Worm (Caenorhabditis elegans) whole organism, L2 larva: Measurements from ENCODE around the gene klo-1.

Experiments
- R02D3.7 ChIP-seq: fragments of 150-350 bp; optimal IDR thresholded peaks from 2 replicates; lab custom pipeline; 2014; ENCODE audit warnings: missing biosample characterization, missing genetic modification characterization
- ama-1 ChIP-seq: fragments of 150-350 bp; optimal IDR thresholded peaks from 2 replicates; lab custom pipeline; 2018; ENCODE audit warnings: inconsistent platforms
- ceh-82 ChIP-seq: fragments of 150-350 bp; optimal IDR thresholded peaks from 2 replicates; lab custom pipeline; 2014; ENCODE audit warnings: missing biosample characterization, missing genetic modification characterization
- egl-27 ChIP-seq: sonication (generic microtip); optimal IDR thresholded peaks from 3 replicates; lab custom pipeline; 2017; ENCODE audit warnings: missing biosample characterization, missing genetic modification reagents, missing genetic modification characterization
- elt-1 ChIP-seq: fragments of 150-350 bp; optimal IDR thresholded peaks from 2 replicates; lab custom pipeline; 2014; ENCODE audit warnings: missing biosample characterization, missing genetic modification characterization
- lin-11 ChIP-seq: fragments of 150-350 bp; sonication (generic microtip); optimal IDR thresholded peaks from 2 replicates; lab custom pipeline; 2014; ENCODE audit warnings: missing biosample characterization, missing genetic modification characterization, inconsistent platforms, mixed read lengths
- nhr-11 ChIP-seq: fragments of 150-350 bp; optimal IDR thresholded peaks from 2 replicates; lab custom pipeline; 2014; ENCODE audit warnings: missing biosample characterization, missing genetic modification characterization
- nhr-237 ChIP-seq: fragments of 150-350 bp; optimal IDR thresholded peaks from 2 replicates; lab custom pipeline; 2014; ENCODE audit warnings: missing biosample characterization, missing genetic modification characterization
- sma-3 ChIP-seq: sonication (generic microtip); optimal IDR thresholded peaks from 2 replicates; lab custom pipeline; 2016; ENCODE audit warnings: missing genetic modification reagents, missing genetic modification characterization, missing compliant biosample characterization
- snpc-4 ChIP-seq: fragments of 150-350 bp; optimal IDR thresholded peaks from 2 replicates; lab custom pipeline; 2014; ENCODE audit warnings: missing biosample characterization, missing genetic modification characterization
- unc-62 ChIP-seq: fragments of 150-350 bp; optimal IDR thresholded peaks from 2 replicates; lab custom pipeline; 2014; ENCODE audit warnings: missing biosample characterization, missing genetic modification reagents, missing genetic modification characterization
- ztf-11 ChIP-seq: sonication (generic microtip); optimal IDR thresholded peaks from 2 replicates; lab custom pipeline; 2017; ENCODE audit warnings: missing biosample characterization, missing genetic modification characterization

DNA sequence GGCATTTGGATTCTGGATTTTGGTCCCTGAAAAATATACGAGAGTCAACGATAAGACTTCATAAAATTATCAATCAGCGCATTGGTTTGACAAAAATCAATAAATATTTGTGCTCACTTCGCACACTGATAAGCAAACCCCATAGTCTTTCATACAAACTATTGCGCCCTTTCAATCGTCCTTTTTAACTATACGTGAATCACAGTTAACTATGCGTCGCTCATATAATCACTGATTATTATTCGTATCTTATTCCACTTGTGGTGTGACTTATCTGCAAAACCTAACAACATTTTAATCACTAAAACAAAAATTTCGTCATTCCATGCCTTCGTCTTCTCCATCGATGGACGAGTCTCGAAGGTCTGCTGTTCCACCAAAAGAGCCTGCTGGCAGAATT, 37.2 kb downstream of the klo-1 start, which contains the start of gene nhr-8:
- TF ChIP-seq ama-1 (lab: Kevin White, UChicago) (no peak), ztf-11 (tag; lab: Kevin White, UChicago) (no peak), ceh-82 (tag; lab: Kevin White, UChicago) (no peak), unc-62 (GFP tag; lab: Kevin White, UChicago) (no peak), nhr-237 (no peak), elt-1 (tag; lab: Kevin White, UChicago) (no peak), lin-11 (no peak), egl-27 (tag; lab: Kevin White, UChicago) (no peak), R02D3.7 (tag; lab: Kevin White, UChicago) (no peak), sma-3 (GFP tag; lab: Kevin White, UChicago) (no peak), nhr-11 (no peak), snpc-4 (tag; lab: Kevin White, UChicago) (no peak)
